Worm (Caenorhabditis elegans) whole organism, young adult: ENCODE results near the gene C27H5.6.

Experiments used
- B0261.1 ChIP-seq: sonication (generic microtip); optimal IDR thresholded peaks from 2 replicates; lab custom pipeline; 2016; ENCODE audit warnings: mild to moderate bottlenecking, missing genetic modification characterization, moderate library complexity, missing compliant biosample characterization
- C06A6.2 ChIP-seq: fragments of 200-800 bp; sonication (Bioruptor generic); conservative IDR thresholded peaks from 2 replicates; pipeline ENCODE4 v1.3.6; 2022; ENCODE audit warnings: missing genetic modification characterization, missing compliant biosample characterization
- F23B12.7 ChIP-seq: sonication (generic microtip); optimal IDR thresholded peaks from 2 replicates; lab custom pipeline; 2017; ENCODE audit warnings: missing genetic modification characterization, mild to moderate bottlenecking, missing compliant biosample characterization, antibody characterized with exemption, moderate library complexity; ENCODE audit not compliant: insufficient read depth
- F49E8.2 ChIP-seq: sonication (generic microtip); optimal IDR thresholded peaks from 3 replicates; lab custom pipeline; 2017; ENCODE audit warnings: missing genetic modification characterization, mild to moderate bottlenecking, missing compliant biosample characterization, antibody characterized with exemption, moderate library complexity; ENCODE audit not compliant: insufficient read depth
- F55B11.4 ChIP-seq: sonication (generic microtip); optimal IDR thresholded peaks from 2 replicates; lab custom pipeline; 2016; ENCODE audit warnings: missing compliant biosample characterization, missing genetic modification characterization, borderline replicate concordance; ENCODE audit not compliant: insufficient read depth
- Y53G8AR.9 ChIP-seq: fragments of 200-800 bp; sonication (Bioruptor generic); conservative IDR thresholded peaks from 2 replicates; pipeline ENCODE4 v1.3.6; 2022; ENCODE audit warnings: missing genetic modification reagents, missing genetic modification characterization, missing compliant biosample characterization
- Y79H2A.3 ChIP-seq: fragments of 200-800 bp; sonication (Bioruptor generic); conservative IDR thresholded peaks from 2 replicates; pipeline ENCODE4 v1.3.6; 2022; ENCODE audit warnings: missing genetic modification reagents, missing genetic modification characterization, missing compliant biosample characterization
- ama-1 ChIP-seq, 3 experiments: fragments of 150-350 bp in 1 of 3; sonication (generic microtip) in 2 of 3; optimal IDR thresholded peaks; 2 replicates each; lab custom pipeline; 2014 to 2018; ENCODE audit warnings: missing biosample characterization in 2 of 3, missing genetic modification characterization in 2 of 3, missing genetic modification reagents in 2 of 3
- athp-1 ChIP-seq: sonication (generic microtip); optimal IDR thresholded peaks from 2 replicates; lab custom pipeline; 2017; ENCODE audit warnings: mild to moderate bottlenecking, missing genetic modification characterization, missing compliant biosample characterization
- attf-5 ChIP-seq: fragments of 200-800 bp; sonication (Bioruptor generic); optimal IDR thresholded peaks from 2 replicates; lab custom pipeline; 2018; ENCODE audit warnings: mild to moderate bottlenecking, missing genetic modification characterization, missing compliant biosample characterization
- bed-2 ChIP-seq: fragments of 200-800 bp; sonication (Bioruptor generic); IDR thresholded peaks from 2 replicates; pipeline ENCODE4 v1.3.6; 2022; ENCODE audit warnings: missing genetic modification reagents, missing genetic modification characterization, missing compliant biosample characterization
- cebp-1 ChIP-seq, 2 experiments: fragments of 200-800 bp in 1 of 2; sonication (Bioruptor generic) in 1 of 2; sonication (generic microtip) in 1 of 2; IDR thresholded peaks in 1 of 2; optimal IDR thresholded peaks in 1 of 2; 2 replicates each; pipeline versions ENCODE4 v1.3.6 to Lab custom; 2017 to 2022; ENCODE audit warnings: missing compliant biosample characterization in 2 of 2, missing genetic modification characterization in 2 of 2, mild to moderate bottlenecking in 1 of 2, missing genetic modification reagents in 1 of 2, moderate library complexity in 1 of 2
- ceh-58 ChIP-seq: fragments of 200-800 bp; sonication (Bioruptor generic); IDR thresholded peaks from 2 replicates; pipeline ENCODE4 v1.3.6; 2022; ENCODE audit warnings: missing genetic modification characterization, missing compliant biosample characterization
- die-1 ChIP-seq: sonication (generic microtip); optimal IDR thresholded peaks from 2 replicates; lab custom pipeline; 2016; ENCODE audit warnings: missing genotype, mild to moderate bottlenecking, missing genetic modification characterization, missing compliant biosample characterization
- efl-1 ChIP-seq: fragments of 150-350 bp; optimal IDR thresholded peaks from 2 replicates; lab custom pipeline; 2014; ENCODE audit warnings: missing biosample characterization, missing genetic modification reagents, missing genetic modification characterization
- egrh-3 ChIP-seq: fragments of 200-800 bp; sonication (Bioruptor generic); IDR thresholded peaks from 2 replicates; pipeline ENCODE4 v1.3.6; 2022; ENCODE audit warnings: missing genetic modification reagents, missing genetic modification characterization, missing compliant biosample characterization
- gei-17 ChIP-seq: fragments of 200-800 bp; sonication (Bioruptor generic); optimal IDR thresholded peaks from 2 replicates; lab custom pipeline; 2018; ENCODE audit warnings: mild to moderate bottlenecking, missing genetic modification characterization, missing compliant biosample characterization
- hlh-26 ChIP-seq: fragments of 200-800 bp; sonication (Bioruptor generic); conservative IDR thresholded peaks from 2 replicates; pipeline ENCODE4 v1.3.6; 2022; ENCODE audit warnings: missing genetic modification reagents, missing genetic modification characterization, missing compliant biosample characterization
- hmg-1.2 ChIP-seq: fragments of 200-800 bp; sonication (Bioruptor generic); IDR thresholded peaks from 2 replicates; pipeline ENCODE4 v1.3.6; 2022; ENCODE audit warnings: missing genetic modification reagents, missing genetic modification characterization, missing compliant biosample characterization
- hsf-1 ChIP-seq: fragments of 200-800 bp; sonication (Bioruptor generic); IDR thresholded peaks from 2 replicates; pipeline ENCODE4 v1.3.6; 2022; ENCODE audit warnings: missing genetic modification reagents, missing genetic modification characterization, missing compliant biosample characterization
- lag-1 ChIP-seq: fragments of 200-800 bp; sonication (Bioruptor generic); IDR thresholded peaks from 2 replicates; pipeline ENCODE4 v1.3.6; 2022; ENCODE audit warnings: missing genetic modification reagents, missing genetic modification characterization, missing compliant biosample characterization
- madf-10 ChIP-seq: sonication (generic microtip); optimal IDR thresholded peaks from 2 replicates; lab custom pipeline; 2016; ENCODE audit warnings: mild to moderate bottlenecking, missing genetic modification characterization, missing compliant biosample characterization
- madf-3 ChIP-seq: fragments of 200-800 bp; sonication (Bioruptor generic); IDR thresholded peaks from 2 replicates; pipeline ENCODE4 v1.3.6; 2022; ENCODE audit warnings: missing genetic modification reagents, missing genetic modification characterization, missing compliant biosample characterization
- nfya-2 ChIP-seq: fragments of 200-800 bp; sonication (Bioruptor generic); IDR thresholded peaks from 2 replicates; pipeline ENCODE4 v1.3.6; 2022; ENCODE audit warnings: missing genetic modification reagents, missing genetic modification characterization, missing compliant biosample characterization
- nhr-120 ChIP-seq: fragments of 200-800 bp; sonication (Bioruptor generic); IDR thresholded peaks from 2 replicates; pipeline ENCODE4 v1.3.6; 2022; ENCODE audit warnings: missing genetic modification characterization, missing compliant biosample characterization
- nhr-27 ChIP-seq: fragments of 200-800 bp; sonication (Bioruptor generic); optimal IDR thresholded peaks from 2 replicates; lab custom pipeline; 2018; ENCODE audit warnings: mild to moderate bottlenecking, missing genetic modification characterization, moderate library complexity, missing compliant biosample characterization
- nhr-80 ChIP-seq: sonication (generic microtip); optimal IDR thresholded peaks from 2 replicates; lab custom pipeline; 2016; ENCODE audit warnings: missing genetic modification characterization, missing compliant biosample characterization
- rcor-1 ChIP-seq: fragments of 200-800 bp; sonication (Bioruptor generic); IDR thresholded peaks from 2 replicates; pipeline ENCODE4 v1.3.6; 2022; ENCODE audit warnings: missing genetic modification reagents, missing genetic modification characterization, missing compliant biosample characterization
- rpc-1 ChIP-seq, 2 experiments: fragments of 150-350 bp in 1 of 2; sonication (generic microtip) in 1 of 2; optimal IDR thresholded peaks; 2 replicates each; lab custom pipeline; 2014 to 2018; ENCODE audit warnings: missing biosample characterization in 1 of 2, missing genetic modification characterization in 1 of 2, missing genetic modification reagents in 1 of 2, missing genotype in 1 of 2
- sea-2 ChIP-seq: fragments of 200-800 bp; sonication (Bioruptor generic); IDR thresholded peaks from 2 replicates; pipeline ENCODE4 v1.3.6; 2022; ENCODE audit warnings: missing genetic modification characterization, missing compliant biosample characterization
- snpc-1.1 ChIP-seq: sonication (generic microtip); optimal IDR thresholded peaks from 2 replicates; lab custom pipeline; 2017; ENCODE audit warnings: missing genetic modification characterization, mild to moderate bottlenecking, missing compliant biosample characterization, antibody characterized with exemption, moderate library complexity, missing genotype, missing genetic modification reagents; ENCODE audit not compliant: insufficient read depth
- unc-130 ChIP-seq: sonication (generic microtip); optimal IDR thresholded peaks from 2 replicates; lab custom pipeline; 2016; ENCODE audit warnings: missing genetic modification reagents, missing genetic modification characterization, missing compliant biosample characterization
- unc-62 ChIP-seq: fragments of 150-350 bp; optimal IDR thresholded peaks from 2 replicates; lab custom pipeline; 2014; ENCODE audit warnings: missing biosample characterization, missing genetic modification reagents, missing genetic modification characterization
- zfh-2 ChIP-seq: fragments of 200-800 bp; sonication (Bioruptor generic); conservative IDR thresholded peaks from 2 replicates; pipeline ENCODE4 v1.3.6; 2022; ENCODE audit warnings: missing genetic modification reagents, missing genetic modification characterization, missing compliant biosample characterization

The C27H5.6 gene

ce11 chrII:7155392-7155791, 31.6 kb downstream of the C27H5.6 start, which contains the start of gene C27H5.2:
C27H5.2 (plus strand) TSS chrII:7155581.
- no peak for TF ChIP-seq Y79H2A.3
- TF ChIP-seq hmg-1.2 = peak; percentile 14; the same call in 1 of the 2 replicates
- no peak for TF ChIP-seq C06A6.2 (GFP tag; lab: Robert Waterston, UW)
- TF ChIP-seq nhr-80 (tag; lab: Kevin White, UChicago) = peak; percentile 69
- TF ChIP-seq unc-130 (GFP tag; lab: Kevin White, UChicago) = no peak
- TF ChIP-seq F23B12.7 (tag; lab: Kevin White, UChicago) = no peak
- TF ChIP-seq bed-2 (GFP tag; lab: Robert Waterston, UW) = no peak
- no peak for TF ChIP-seq B0261.1 (tag; lab: Kevin White, UChicago)
- TF ChIP-seq F49E8.2 (tag; lab: Kevin White, UChicago) = no peak
- no peak for TF ChIP-seq gei-17 (GFP tag; lab: Kevin White, UChicago)
- no peak for TF ChIP-seq nhr-27 (tag; lab: Kevin White, UChicago)
- no peak for TF ChIP-seq athp-1 (tag; lab: Kevin White, UChicago)
- no peak for TF ChIP-seq efl-1
- TF ChIP-seq ama-1 (optimal IDR thresholded peaks at IDR 0.05; lab: Kevin White, UChicago) = peak; percentile 14
- no peak for TF ChIP-seq ama-1 (GFP tag; optimal IDR thresholded peaks at IDR 0.05; lab: Kevin White, UChicago)
- no peak for TF ChIP-seq die-1
- TF ChIP-seq madf-10 (tag; lab: Kevin White, UChicago) = no peak
- TF ChIP-seq rpc-1 (optimal IDR thresholded peaks at IDR 0.05; lab: Kevin White, UChicago) = no peak
- TF ChIP-seq rpc-1 (tag; optimal IDR thresholded peaks at IDR 0.05; lab: Kevin White, UChicago) = no peak
- peak; percentile 49; the same call in 1 of the 2 replicates for TF ChIP-seq Y53G8AR.9 (GFP tag; lab: Robert Waterston, UW)
- no peak for TF ChIP-seq attf-5
- no peak for TF ChIP-seq unc-62 (GFP tag; lab: Kevin White, UChicago)
- no peak for TF ChIP-seq hlh-26 (GFP tag; lab: Robert Waterston, UW)
- no peak for TF ChIP-seq nhr-120
- no peak for TF ChIP-seq F55B11.4
- no peak for TF ChIP-seq snpc-1.1 (tag; lab: Kevin White, UChicago)
- TF ChIP-seq sea-2 (GFP tag; lab: Robert Waterston, UW) = no peak
- no peak for TF ChIP-seq madf-3 (GFP tag; lab: Robert Waterston, UW)
- TF ChIP-seq cebp-1 (GFP tag; IDR thresholded peaks at IDR 0.05; lab: Robert Waterston, UW) = no peak
- TF ChIP-seq cebp-1 (tag; optimal IDR thresholded peaks at IDR 0.05; lab: Kevin White, UChicago) = peak; percentile 9

- TF ChIP-seq egrh-3 (peak; percentile 88), lag-1 (GFP tag; lab: Robert Waterston, UW) (no peak), ceh-58 (GFP tag; lab: Robert Waterston, UW) (no peak), nfya-2 (GFP tag; lab: Robert Waterston, UW) (no peak), rcor-1 (no peak), unc-62 (GFP tag; lab: Kevin White, UChicago) (no peak), zfh-2 (GFP tag; lab: Robert Waterston, UW) (peak; percentile 88)
Measured at ce11 chrII:7154711-7155110, 32.3 kb downstream of the C27H5.6 start.

ce11 chrII:7153095-7153494, 33.9 kb downstream of the C27H5.6 start:
- peak; percentile 83 for TF ChIP-seq zfh-2 (GFP tag; lab: Robert Waterston, UW)
- peak; percentile 51; the same call in 1 of the 2 replicates for TF ChIP-seq egrh-3
- TF ChIP-seq hsf-1 (GFP tag; lab: Robert Waterston, UW) = 0 out of 2 replicates have a peak, but pooled peaks have one; percentile 8
